Fruit fly (Drosophila melanogaster): ENCODE data around the gene dls.

DNA sequence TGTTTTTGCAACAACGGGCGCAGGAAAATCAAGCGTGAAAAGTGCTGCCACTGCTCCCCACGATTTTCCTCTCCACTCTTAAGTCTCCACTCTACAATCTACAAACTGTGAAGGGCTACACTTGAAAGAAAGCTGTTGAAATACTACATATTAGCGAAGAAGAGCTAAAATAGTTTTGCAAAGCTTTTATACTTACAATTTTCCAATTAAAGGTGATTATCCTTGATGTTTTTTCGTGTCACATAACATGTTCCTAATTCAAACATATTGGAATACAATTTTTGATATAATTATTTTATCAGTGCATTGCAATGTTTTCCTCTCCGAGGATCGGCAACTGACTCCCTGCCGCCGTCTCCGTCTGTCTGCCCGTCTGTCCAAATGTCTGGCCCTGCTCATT lies 16.8 kb downstream of the dls start:
- TF ChIP-seq usp (GFP tag; optimal IDR thresholded peaks at IDR 0.05), result no peak
- TF ChIP-seq EcR (GFP tag; optimal IDR thresholded peaks at IDR 0.05), result no peak
- no peak for TF ChIP-seq psq (optimal IDR thresholded peaks at IDR 0.05)
- TF ChIP-seq pan (optimal IDR thresholded peaks at IDR 0.05), result no peak
- no peak for TF ChIP-seq Dll (optimal IDR thresholded peaks at IDR 0.05)
- no peak for TF ChIP-seq CG8478 (optimal IDR thresholded peaks at IDR 0.05)
